Fruit fly (Drosophila melanogaster) whole organism, embryonic: ENCODE results near the gene Muc91C.

ENCODE experiments used
- CG10462 ChIP-seq: fragments of 200-800 bp; sonication (Bioruptor generic); optimal IDR thresholded peaks from 2 replicates; lab custom pipeline; 2016; ENCODE audit warnings: missing biosample characterization, missing genetic modification characterization
- CG11398 ChIP-seq: fragments of 200-800 bp; sonication (Bioruptor generic); optimal IDR thresholded peaks from 2 replicates; lab custom pipeline; 2016; ENCODE audit warnings: missing biosample characterization, missing genetic modification characterization
- CG12104 ChIP-seq: fragments of 200-800 bp; sonication (Bioruptor generic); optimal IDR thresholded peaks from 3 replicates; lab custom pipeline; 2016; ENCODE audit warnings: missing biosample characterization, missing genetic modification characterization
- CG13296 ChIP-seq: fragments of 200-800 bp; sonication (Bioruptor generic); optimal IDR thresholded peaks from 3 replicates; lab custom pipeline; 2018; ENCODE audit warnings: missing biosample characterization, mild to moderate bottlenecking, missing genetic modification characterization
- CG16779 ChIP-seq: fragments of 200-800 bp; sonication (Bioruptor generic); IDR thresholded peaks from 2 replicates; pipeline ENCODE4 v1.3.6; 2022; ENCODE audit warnings: missing biosample characterization, missing genetic modification characterization
- CG17385 ChIP-seq: fragments of 200-800 bp; sonication (Bioruptor generic); optimal IDR thresholded peaks from 3 replicates; lab custom pipeline; 2018; ENCODE audit warnings: missing biosample characterization, mild to moderate bottlenecking, missing genetic modification characterization
- CG18764 ChIP-seq: fragments of 200-800 bp; sonication (Bioruptor generic); optimal IDR thresholded peaks from 3 replicates; lab custom pipeline; 2016; ENCODE audit warnings: missing biosample characterization, missing genetic modification characterization
- CG3065 ChIP-seq: fragments of 200-800 bp; sonication (Bioruptor generic); optimal IDR thresholded peaks from 2 replicates; lab custom pipeline; 2016; ENCODE audit warnings: missing biosample characterization, missing genetic modification characterization
- CG3838 ChIP-seq: fragments of 200-800 bp; sonication (Bioruptor generic); optimal IDR thresholded peaks from 3 replicates; lab custom pipeline; 2016; ENCODE audit warnings: missing biosample characterization, missing genetic modification characterization
- CG3847 ChIP-seq: fragments of 200-800 bp; sonication (Bioruptor generic); IDR thresholded peaks from 2 replicates; pipeline ENCODE4 v1.3.6; 2022; ENCODE audit warnings: missing biosample characterization, missing genetic modification characterization
- CG6175 ChIP-seq: fragments of 200-800 bp; sonication (Bioruptor generic); IDR thresholded peaks from 3 replicates; pipeline ENCODE4 v1.3.6; 2022; ENCODE audit warnings: missing biosample characterization, missing genetic modification characterization
- CG7372 ChIP-seq: fragments of 200-800 bp; sonication (Bioruptor generic); IDR thresholded peaks from 2 replicates; pipeline ENCODE4 v1.3.6; 2022; ENCODE audit warnings: missing biosample characterization, missing genetic modification characterization
- CG7556 ChIP-seq: fragments of 200-800 bp; sonication (Bioruptor generic); optimal IDR thresholded peaks from 2 replicates; lab custom pipeline; 2017; ENCODE audit warnings: missing biosample characterization, mild to moderate bottlenecking, missing genetic modification characterization
- CG7928 ChIP-seq: fragments of 200-800 bp; sonication (Bioruptor generic); optimal IDR thresholded peaks from 2 replicates; lab custom pipeline; 2017; ENCODE audit warnings: missing biosample characterization, mild to moderate bottlenecking, missing genetic modification characterization
- CG7987 ChIP-seq: fragments of 200-800 bp; sonication (Bioruptor generic); optimal IDR thresholded peaks from 2 replicates; lab custom pipeline; 2018; ENCODE audit warnings: missing biosample characterization, mild to moderate bottlenecking, missing genetic modification characterization, moderate library complexity
- CG8765 ChIP-seq: fragments of 200-800 bp; sonication (Bioruptor generic); IDR thresholded peaks from 2 replicates; pipeline ENCODE4 v1.3.6; 2022; ENCODE audit warnings: missing biosample characterization, missing genetic modification characterization
- CG9215 ChIP-seq: fragments of 200-800 bp; sonication (Bioruptor generic); IDR thresholded peaks from 2 replicates; pipeline ENCODE4 v1.3.6; 2022; ENCODE audit warnings: missing biosample characterization, missing genetic modification characterization
- CG9727 ChIP-seq: fragments of 200-800 bp; sonication (Bioruptor generic); optimal IDR thresholded peaks from 3 replicates; lab custom pipeline; 2017; ENCODE audit warnings: missing biosample characterization, mild to moderate bottlenecking, missing genetic modification characterization
- Dip2 ChIP-seq: fragments of 200-800 bp; sonication (Bioruptor generic); IDR thresholded peaks from 2 replicates; pipeline ENCODE4 v1.3.6; 2022; ENCODE audit warnings: missing biosample characterization, missing genetic modification characterization
- Fer3 ChIP-seq: fragments of 200-800 bp; sonication (Bioruptor generic); optimal IDR thresholded peaks from 2 replicates; lab custom pipeline; 2018; ENCODE audit warnings: missing biosample characterization, mild to moderate bottlenecking, missing genetic modification characterization, moderate library complexity
- MBD-R2 ChIP-seq: fragments of 200-800 bp; sonication (Bioruptor generic); IDR thresholded peaks from 2 replicates; pipeline ENCODE4 v1.3.6; 2022; ENCODE audit warnings: missing biosample characterization, missing genetic modification characterization
- Max ChIP-seq: fragments of 200-800 bp; sonication (Bioruptor generic); optimal IDR thresholded peaks from 2 replicates; lab custom pipeline; 2016; ENCODE audit warnings: missing biosample characterization, mild to moderate bottlenecking, missing genetic modification characterization
- NC2β ChIP-seq: fragments of 200-800 bp; sonication (Bioruptor generic); optimal IDR thresholded peaks from 2 replicates; lab custom pipeline; 2016; ENCODE audit warnings: missing biosample characterization, missing genetic modification characterization
- Ptx1 ChIP-seq: fragments of 200-800 bp; sonication (Bioruptor generic); IDR thresholded peaks from 2 replicates; pipeline ENCODE4 v1.3.6; 2022; ENCODE audit warnings: missing biosample characterization, missing genetic modification characterization
- Taf1 ChIP-seq: fragments of 200-800 bp; sonication (Bioruptor generic); IDR thresholded peaks from 2 replicates; pipeline ENCODE4 v1.3.6; 2022; ENCODE audit warnings: missing biosample characterization, missing genetic modification characterization
- Vsx1 ChIP-seq: fragments of 200-800 bp; sonication (Bioruptor generic); optimal IDR thresholded peaks from 2 replicates; lab custom pipeline; 2017; ENCODE audit warnings: missing biosample characterization, mild to moderate bottlenecking, missing genetic modification characterization, missing genetic modification reagents
- ato ChIP-seq: fragments of 200-800 bp; sonication (Bioruptor generic); IDR thresholded peaks from 2 replicates; pipeline ENCODE4 v1.3.6; 2022; ENCODE audit warnings: missing biosample characterization, missing genetic modification characterization; ENCODE audit not compliant: partially characterized antibody
- bbx ChIP-seq: fragments of 200-800 bp; sonication (Bioruptor generic); IDR thresholded peaks from 2 replicates; pipeline ENCODE4 v1.3.6; 2022; ENCODE audit warnings: missing biosample characterization, missing genetic modification characterization; ENCODE audit not compliant: partially characterized antibody
- cad ChIP-seq: fragments of >200 bp; optimal IDR thresholded peaks from 2 replicates; lab custom pipeline; 2017; ENCODE audit warnings: missing biosample characterization, missing genetic modification characterization
- cato ChIP-seq: fragments of 200-800 bp; sonication (Bioruptor generic); optimal IDR thresholded peaks from 2 replicates; lab custom pipeline; 2016; ENCODE audit warnings: missing biosample characterization, missing genetic modification characterization, borderline replicate concordance
- croc ChIP-seq: fragments of 200-800 bp; sonication (Bioruptor generic); conservative IDR thresholded peaks from 3 replicates; pipeline ENCODE4 v1.3.6; 2022; ENCODE audit warnings: missing biosample characterization, missing genetic modification characterization
- danr ChIP-seq: fragments of 200-800 bp; sonication (Bioruptor generic); IDR thresholded peaks from 2 replicates; pipeline ENCODE4 v1.3.6; 2022; ENCODE audit warnings: missing biosample characterization, missing genetic modification characterization
- esg ChIP-seq: fragments of 200-800 bp; sonication (Bioruptor generic); conservative IDR thresholded peaks from 2 replicates; pipeline ENCODE4 v1.3.6; 2022; ENCODE audit warnings: missing biosample characterization, missing genetic modification characterization
- ftz-f1 ChIP-seq: fragments of 200-800 bp; sonication (Bioruptor generic); optimal IDR thresholded peaks from 2 replicates; lab custom pipeline; 2016; ENCODE audit warnings: missing biosample characterization, missing genetic modification characterization
- gem ChIP-seq: fragments of 200-800 bp; sonication (Bioruptor generic); optimal IDR thresholded peaks from 2 replicates; lab custom pipeline; 2019; ENCODE audit warnings: missing biosample characterization, mild to moderate bottlenecking, missing genetic modification characterization, moderate library complexity
- gfzf ChIP-seq: fragments of 200-800 bp; sonication (Bioruptor generic); optimal IDR thresholded peaks from 2 replicates; lab custom pipeline; 2016; ENCODE audit warnings: missing biosample characterization, mild to moderate bottlenecking, missing genetic modification characterization, moderate library complexity
- hb ChIP-seq: fragments of 200-800 bp; sonication (Bioruptor generic); IDR thresholded peaks from 3 replicates; pipeline ENCODE4 v1.3.6; 2022; ENCODE audit warnings: missing biosample characterization, missing genetic modification characterization; ENCODE audit not compliant: partially characterized antibody
- lbe ChIP-seq: fragments of 200-800 bp; sonication (Bioruptor generic); optimal IDR thresholded peaks from 2 replicates; lab custom pipeline; 2016; ENCODE audit warnings: missing biosample characterization, mild to moderate bottlenecking, missing genetic modification characterization
- lmd ChIP-seq: fragments of 200-800 bp; sonication (Bioruptor generic); IDR thresholded peaks from 2 replicates; pipeline ENCODE4 v1.3.6; 2022; ENCODE audit warnings: missing biosample characterization, missing genetic modification characterization
- nerfin-2 ChIP-seq: fragments of 200-800 bp; sonication (Bioruptor generic); IDR thresholded peaks from 2 replicates; pipeline ENCODE4 v1.3.6; 2022; ENCODE audit warnings: missing biosample characterization, missing genetic modification characterization; ENCODE audit not compliant: partially characterized antibody
- pfk ChIP-seq: fragments of 200-800 bp; sonication (Bioruptor generic); optimal IDR thresholded peaks from 2 replicates; lab custom pipeline; 2018; ENCODE audit warnings: missing biosample characterization, mild to moderate bottlenecking, missing genetic modification characterization, moderate library complexity
- pho ChIP-seq: fragments of 200-800 bp; sonication (Bioruptor generic); optimal IDR thresholded peaks from 2 replicates; lab custom pipeline; 2016; ENCODE audit warnings: missing biosample characterization, missing genetic modification characterization
- pnt ChIP-seq: fragments of 200-800 bp; sonication (Bioruptor generic); optimal IDR thresholded peaks from 3 replicates; lab custom pipeline; 2016; ENCODE audit warnings: missing biosample characterization, missing genetic modification characterization
- repo ChIP-seq: fragments of 200-800 bp; sonication (Bioruptor generic); optimal IDR thresholded peaks from 2 replicates; lab custom pipeline; 2016; ENCODE audit warnings: missing biosample characterization, missing genetic modification characterization
- salm ChIP-seq: fragments of 200-800 bp; sonication (Bioruptor generic); optimal IDR thresholded peaks from 2 replicates; lab custom pipeline; 2018; ENCODE audit warnings: missing biosample characterization, mild to moderate bottlenecking, missing genetic modification characterization
- wor ChIP-seq: fragments of 200-800 bp; sonication (Bioruptor generic); IDR thresholded peaks from 2 replicates; pipeline ENCODE4 v1.3.6; 2022; ENCODE audit warnings: missing biosample characterization, missing genetic modification characterization

Gene Muc91C

DNA sequence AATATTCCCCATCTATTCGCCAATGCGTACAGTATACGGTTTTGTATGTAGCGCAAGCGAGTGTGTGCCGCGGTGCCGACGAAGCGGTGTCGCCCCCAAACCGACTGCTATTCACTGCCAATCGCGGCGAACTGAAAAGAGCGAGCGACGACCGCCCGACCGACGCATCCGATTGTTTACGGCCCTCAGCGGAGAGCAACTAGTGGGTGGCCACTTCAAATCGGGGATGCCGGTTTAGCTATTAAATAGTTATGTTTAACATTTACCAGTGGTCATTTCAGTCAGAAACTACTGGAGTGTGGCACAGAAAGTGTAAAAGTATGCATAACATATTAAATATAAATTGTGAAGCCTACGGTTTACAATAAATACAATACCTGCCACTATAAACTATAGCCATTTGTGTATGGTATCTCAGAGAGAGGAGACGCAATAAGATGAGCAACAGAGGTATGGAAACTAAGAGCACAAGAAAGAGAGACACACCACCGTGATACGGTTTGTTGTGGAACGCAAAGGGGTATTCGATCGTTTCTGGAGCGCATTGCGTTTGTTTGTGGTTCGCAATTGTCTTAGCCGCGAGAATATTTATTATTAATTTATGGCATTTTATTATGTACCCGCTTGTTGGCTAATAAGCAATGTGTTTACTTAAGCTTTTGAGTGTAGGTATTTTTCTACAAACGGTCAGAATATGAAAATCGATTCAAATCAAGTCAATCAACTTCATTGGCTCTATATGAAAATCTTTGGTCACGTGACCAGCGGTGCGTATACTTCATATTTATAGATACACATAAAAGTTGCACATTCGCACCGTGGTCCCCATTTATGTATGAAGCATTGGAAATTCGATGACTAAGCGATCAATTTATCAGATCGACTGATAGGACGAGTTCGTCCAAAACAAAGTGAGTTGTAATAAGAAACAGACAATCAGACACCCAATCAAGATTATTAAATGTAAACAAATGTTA, 47.7 kb upstream of the Muc91C start (continued):
- TF ChIP-seq pfk (GFP tag; lab: Kevin White, UChicago) (no peak), hb (GFP tag; lab: Robert Waterston, UW) (no peak), CG7928 (no peak), CG3847 (GFP tag; lab: Robert Waterston, UW) (peak; percentile 28; the same call in 1 of the 2 replicates), gfzf (no peak), ftz-f1 (GFP tag; lab: Kevin White, UChicago) (peak; percentile 12), CG3838 (GFP tag; lab: Kevin White, UChicago) (no peak), nerfin-2 (no peak), pnt (GFP tag; lab: Kevin White, UChicago) (no peak), CG13296 (GFP tag; lab: Kevin White, UChicago) (peak; percentile 30), Vsx1 (GFP tag; lab: Kevin White, UChicago) (no peak), cad (GFP tag; lab: Kevin White, UChicago) (no peak), CG3065 (GFP tag; lab: Kevin White, UChicago) (no peak), lbe (GFP tag; lab: Kevin White, UChicago) (no peak), ato (no peak), CG11398 (GFP tag; lab: Kevin White, UChicago) (no peak), Fer3 (tag; lab: Kevin White, UChicago) (no peak), gem (tag; lab: Kevin White, UChicago) (peak; percentile 3), CG8765 (GFP tag; lab: Robert Waterston, UW) (no peak), Taf1 (GFP tag; lab: Robert Waterston, UW) (no peak), salm (tag; lab: Kevin White, UChicago) (no peak), CG10462 (GFP tag; lab: Kevin White, UChicago) (no peak), Dip2 (GFP tag; lab: Robert Waterston, UW) (no peak), CG7372 (GFP tag; lab: Robert Waterston, UW) (peak; percentile 89), CG17385 (GFP tag; lab: Kevin White, UChicago) (no peak), CG7987 (GFP tag; lab: Kevin White, UChicago) (peak; percentile 35), CG12104 (GFP tag; lab: Kevin White, UChicago) (peak; percentile 11), Max (GFP tag; lab: Kevin White, UChicago) (no peak), Ptx1 (GFP tag; lab: Robert Waterston, UW) (no peak), bbx (GFP tag; lab: Robert Waterston, UW) (peak; percentile 37; the same call in 1 of the 2 replicates), MBD-R2 (peak; percentile 11; the same call in 1 of the 2 replicates), esg (GFP tag; lab: Robert Waterston, UW) (no peak), CG9727 (peak; percentile 23), danr (GFP tag; lab: Robert Waterston, UW) (no peak), lmd (GFP tag; lab: Robert Waterston, UW) (no peak), CG16779 (GFP tag; lab: Robert Waterston, UW) (no peak), CG6175 (GFP tag; lab: Robert Waterston, UW) (peak; percentile 91), pho (no peak), wor (GFP tag; lab: Robert Waterston, UW) (no peak), NC2β (GFP tag; lab: Kevin White, UChicago) (no peak), CG9215 (GFP tag; lab: Robert Waterston, UW) (no peak), repo (GFP tag; lab: Kevin White, UChicago) (no peak), CG7556 (GFP tag; lab: Kevin White, UChicago) (no peak), cato (GFP tag; lab: Kevin White, UChicago) (no peak), CG18764 (GFP tag; lab: Kevin White, UChicago) (no peak), croc (GFP tag; lab: Robert Waterston, UW) (no peak)
